Worm (Caenorhabditis elegans): Measurements from ENCODE around the gene rpia-1.

DNA sequence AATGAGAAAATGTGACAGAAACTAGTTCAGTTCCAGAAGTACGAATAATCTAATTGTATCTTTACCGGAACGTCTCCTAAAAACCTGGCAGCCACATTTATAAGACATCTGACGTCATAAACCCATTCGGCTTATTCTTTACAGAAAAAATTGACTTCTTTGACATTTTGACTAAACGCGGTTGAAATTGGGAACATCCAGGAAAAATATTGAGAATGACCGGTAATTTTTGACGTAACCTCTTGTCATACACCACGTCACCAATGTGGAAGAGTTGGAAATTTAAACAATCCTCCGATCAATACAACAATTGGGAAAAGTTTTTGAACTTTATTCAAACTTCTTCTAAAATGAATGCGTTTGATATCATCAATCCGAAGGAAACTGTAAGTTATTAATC, 31.9 kb upstream of the rpia-1 start, which contains the start of gene ZK418.2:
- TF ChIP-seq him-1 (tag; optimal IDR thresholded peaks at IDR 0.05) (no peak), dao-5 (tag; optimal IDR thresholded peaks at IDR 0.05) (no peak), W03F9.2 (tag; optimal IDR thresholded peaks at IDR 0.05) (no peak)
